Worm (Caenorhabditis elegans): ENCODE data around the gene T22D1.1.

ce11 chrIV:6883342-6883741 lies 39.8 kb upstream of the T22D1.1 start, which contains the start of gene tre-2:
- TF ChIP-seq klf-2 (GFP tag; conservative IDR thresholded peaks at IDR 0.05): no peak
- no peak for TF ChIP-seq cog-1 (tag; optimal IDR thresholded peaks at IDR 0.05)
- TF ChIP-seq T22C8.4 (GFP tag; IDR thresholded peaks at IDR 0.05): no peak
- TF ChIP-seq flt-1 (GFP tag; IDR thresholded peaks at IDR 0.05): no peak
- no peak for TF ChIP-seq ztf-23 (GFP tag; IDR thresholded peaks at IDR 0.05)
- TF ChIP-seq tab-1 (GFP tag; IDR thresholded peaks at IDR 0.05): no peak
- no peak for TF ChIP-seq ref-1 (GFP tag; conservative IDR thresholded peaks at IDR 0.05)

All from whole organism, midembryonic.